Fruit fly (Drosophila melanogaster) whole organism, embryonic: ENCODE measurements around the gene Pvf2.

Experiments
- Bgb ChIP-seq: fragments of 200-800 bp; sonication (Bioruptor generic); IDR thresholded peaks from 2 replicates; pipeline ENCODE4 v1.3.6; 2022; ENCODE audit warnings: missing biosample characterization, missing genetic modification characterization; ENCODE audit not compliant: partially characterized antibody
- BtbVII ChIP-seq: fragments of 200-800 bp; sonication (Bioruptor generic); optimal IDR thresholded peaks from 3 replicates; lab custom pipeline; 2017; ENCODE audit warnings: missing biosample characterization, mild to moderate bottlenecking, missing genetic modification characterization
- CG10209 ChIP-seq: fragments of 200-800 bp; sonication (Bioruptor generic); optimal IDR thresholded peaks from 3 replicates; lab custom pipeline; 2017; ENCODE audit warnings: missing biosample characterization, mild to moderate bottlenecking, missing genetic modification characterization, missing genetic modification reagents
- CG10431 ChIP-seq: fragments of 200-800 bp; sonication (Bioruptor generic); optimal IDR thresholded peaks from 3 replicates; lab custom pipeline; 2018; ENCODE audit warnings: missing biosample characterization, mild to moderate bottlenecking, missing genetic modification characterization
- CG1233 ChIP-seq: fragments of 200-800 bp; sonication (Bioruptor generic); optimal IDR thresholded peaks from 4 replicates; lab custom pipeline; 2018; ENCODE audit warnings: missing biosample characterization, mild to moderate bottlenecking, missing genetic modification characterization
- CG12391 ChIP-seq: fragments of 200-800 bp; sonication (Bioruptor generic); optimal IDR thresholded peaks from 3 replicates; lab custom pipeline; 2018; ENCODE audit warnings: missing biosample characterization, mild to moderate bottlenecking, missing genetic modification characterization, moderate library complexity
- CG17328 ChIP-seq: fragments of 200-800 bp; sonication (Bioruptor generic); IDR thresholded peaks from 2 replicates; pipeline ENCODE4 v1.3.6; 2022; ENCODE audit warnings: missing biosample characterization, missing genetic modification characterization
- CG17361 ChIP-seq: fragments of 200-800 bp; sonication (Bioruptor generic); IDR thresholded peaks from 3 replicates; pipeline ENCODE4 v1.3.6; 2022; ENCODE audit warnings: missing biosample characterization, missing genetic modification characterization
- CG17385 ChIP-seq: fragments of 200-800 bp; sonication (Bioruptor generic); optimal IDR thresholded peaks from 3 replicates; lab custom pipeline; 2018; ENCODE audit warnings: missing biosample characterization, mild to moderate bottlenecking, missing genetic modification characterization
- CG17912 ChIP-seq: fragments of 200-800 bp; sonication (Bioruptor generic); optimal IDR thresholded peaks from 2 replicates; lab custom pipeline; 2018; ENCODE audit warnings: missing biosample characterization, mild to moderate bottlenecking, missing genetic modification characterization
- CG2199 ChIP-seq: fragments of 200-800 bp; sonication (Bioruptor generic); IDR thresholded peaks from 3 replicates; pipeline ENCODE4 v1.3.6; 2022; ENCODE audit warnings: missing biosample characterization, missing genetic modification characterization
- CG2875 ChIP-seq: fragments of 200-800 bp; sonication (Bioruptor generic); optimal IDR thresholded peaks from 2 replicates; lab custom pipeline; 2017; ENCODE audit warnings: missing biosample characterization, mild to moderate bottlenecking, missing genetic modification characterization, missing genetic modification reagents
- CG31388 ChIP-seq: fragments of 200-800 bp; sonication (Bioruptor generic); optimal IDR thresholded peaks from 2 replicates; lab custom pipeline; 2016; ENCODE audit warnings: missing biosample characterization, missing genetic modification characterization
- CG34224 ChIP-seq: fragments of 200-800 bp; sonication (Bioruptor generic); IDR thresholded peaks from 3 replicates; pipeline ENCODE4 v1.3.6; 2022; ENCODE audit warnings: missing biosample characterization, missing genetic modification characterization; ENCODE audit not compliant: partially characterized antibody
- CG4404 ChIP-seq: fragments of 200-800 bp; sonication (Bioruptor generic); IDR thresholded peaks from 2 replicates; pipeline ENCODE4 v1.3.6; 2022; ENCODE audit warnings: missing biosample characterization, missing genetic modification characterization
- CG4424 ChIP-seq: fragments of 200-800 bp; sonication (Bioruptor generic); optimal IDR thresholded peaks from 3 replicates; lab custom pipeline; 2016; ENCODE audit warnings: missing biosample characterization, missing genetic modification characterization
- CG7372 ChIP-seq: fragments of 200-800 bp; sonication (Bioruptor generic); IDR thresholded peaks from 2 replicates; pipeline ENCODE4 v1.3.6; 2022; ENCODE audit warnings: missing biosample characterization, missing genetic modification characterization
- CG7556 ChIP-seq: fragments of 200-800 bp; sonication (Bioruptor generic); optimal IDR thresholded peaks from 2 replicates; lab custom pipeline; 2017; ENCODE audit warnings: missing biosample characterization, mild to moderate bottlenecking, missing genetic modification characterization
- CG9876 ChIP-seq: fragments of 200-800 bp; sonication (Bioruptor generic); optimal IDR thresholded peaks from 2 replicates; lab custom pipeline; 2016; ENCODE audit warnings: missing biosample characterization, missing genetic modification characterization
- Dfd ChIP-seq, 2 experiments: fragments of >200 bp; optimal IDR thresholded peaks; 2 replicates each; lab custom pipeline; 2017; ENCODE audit warnings: missing biosample characterization in 2 of 2, missing genetic modification characterization in 2 of 2
- Dref ChIP-seq: fragments of 200-800 bp; sonication (Bioruptor generic); IDR thresholded peaks from 2 replicates; pipeline ENCODE4 v1.3.6; 2022; ENCODE audit warnings: missing biosample characterization, missing genetic modification characterization
- E2f2 ChIP-seq: fragments of 200-800 bp; sonication (Bioruptor generic); IDR thresholded peaks from 2 replicates; pipeline ENCODE4 v1.3.6; 2022; ENCODE audit warnings: missing biosample characterization, missing genetic modification characterization
- Lhr ChIP-seq: fragments of 200-800 bp; sonication (Bioruptor generic); optimal IDR thresholded peaks from 3 replicates; lab custom pipeline; 2017; ENCODE audit warnings: mild to moderate bottlenecking, missing biosample characterization, missing genetic modification reagents, missing genetic modification characterization
- Mrtf ChIP-seq: fragments of 200-800 bp; sonication (Bioruptor generic); IDR thresholded peaks from 3 replicates; pipeline ENCODE4 v1.3.6; 2022; ENCODE audit warnings: missing biosample characterization, missing genetic modification characterization
- Neu2 ChIP-seq: fragments of 200-800 bp; sonication (Bioruptor generic); optimal IDR thresholded peaks from 3 replicates; lab custom pipeline; 2016; ENCODE audit warnings: missing biosample characterization, missing genetic modification characterization, borderline replicate concordance
- NfI ChIP-seq: fragments of 200-800 bp; sonication (Bioruptor generic); optimal IDR thresholded peaks from 3 replicates; lab custom pipeline; 2018; ENCODE audit warnings: missing biosample characterization, mild to moderate bottlenecking, missing genetic modification characterization, moderate library complexity
- Opbp ChIP-seq: fragments of 200-800 bp; sonication (Bioruptor generic); IDR thresholded peaks from 3 replicates; pipeline ENCODE4 v1.3.6; 2022; ENCODE audit warnings: missing biosample characterization, missing genetic modification characterization; ENCODE audit not compliant: partially characterized antibody
- Pdp1 ChIP-seq, 2 experiments: fragments of 200-800 bp; sonication (Bioruptor generic); optimal IDR thresholded peaks; 3 replicates each; lab custom pipeline; 2016; ENCODE audit warnings: missing biosample characterization in 2 of 2, missing genetic modification characterization in 2 of 2, mild to moderate bottlenecking in 1 of 2, moderate library complexity in 1 of 2
- Usf ChIP-seq: fragments of 200-800 bp; sonication (Bioruptor generic); optimal IDR thresholded peaks from 2 replicates; lab custom pipeline; 2017; ENCODE audit warnings: missing genotype, missing biosample characterization, missing genetic modification characterization
- YL-1 ChIP-seq: fragments of 200-800 bp; sonication (Bioruptor generic); optimal IDR thresholded peaks from 3 replicates; lab custom pipeline; 2017; ENCODE audit warnings: missing biosample characterization, mild to moderate bottlenecking, missing genetic modification characterization
- bab2 ChIP-seq: fragments of 200-800 bp; sonication (Bioruptor generic); optimal IDR thresholded peaks from 2 replicates; lab custom pipeline; 2016; ENCODE audit warnings: missing biosample characterization, missing genetic modification characterization
- bowl ChIP-seq: fragments of 200-800 bp; sonication (Bioruptor generic); IDR thresholded peaks from 2 replicates; pipeline ENCODE4 v1.3.6; 2022; ENCODE audit warnings: missing biosample characterization, missing genetic modification characterization
- caup ChIP-seq: fragments of 200-800 bp; sonication (Bioruptor generic); optimal IDR thresholded peaks from 3 replicates; lab custom pipeline; 2017; ENCODE audit warnings: missing biosample characterization, mild to moderate bottlenecking, missing genetic modification characterization, moderate library complexity; ENCODE audit not compliant: severe bottlenecking
- disco-r ChIP-seq: fragments of 200-800 bp; sonication (Bioruptor generic); optimal IDR thresholded peaks from 2 replicates; lab custom pipeline; 2016; ENCODE audit warnings: missing biosample characterization, missing genetic modification characterization
- dysf ChIP-seq: fragments of 200-800 bp; sonication (Bioruptor generic); IDR thresholded peaks from 3 replicates; pipeline ENCODE4 v1.3.6; 2022; ENCODE audit warnings: missing biosample characterization, missing genetic modification characterization
- ewg ChIP-seq: fragments of 200-800 bp; sonication (Bioruptor generic); optimal IDR thresholded peaks from 3 replicates; lab custom pipeline; 2017; ENCODE audit warnings: mild to moderate bottlenecking, missing biosample characterization, missing genetic modification reagents, missing genetic modification characterization
- fu2 ChIP-seq: fragments of 200-800 bp; sonication (Bioruptor generic); optimal IDR thresholded peaks from 2 replicates; lab custom pipeline; 2016; ENCODE audit warnings: missing biosample characterization, missing genetic modification characterization
- lmd ChIP-seq: fragments of 200-800 bp; sonication (Bioruptor generic); IDR thresholded peaks from 2 replicates; pipeline ENCODE4 v1.3.6; 2022; ENCODE audit warnings: missing biosample characterization, missing genetic modification characterization
- nmo ChIP-seq: fragments of 200-800 bp; sonication (Bioruptor generic); optimal IDR thresholded peaks from 2 replicates; lab custom pipeline; 2018; ENCODE audit warnings: missing biosample characterization, mild to moderate bottlenecking, missing genetic modification characterization, moderate library complexity
- psq ChIP-seq: fragments of 200-800 bp; sonication (Bioruptor generic); optimal IDR thresholded peaks from 2 replicates; lab custom pipeline; 2017; ENCODE audit warnings: missing biosample characterization, missing genetic modification characterization
- ranshi ChIP-seq: fragments of 200-800 bp; sonication (Bioruptor generic); IDR thresholded peaks from 2 replicates; pipeline ENCODE4 v1.3.6; 2022; ENCODE audit warnings: missing biosample characterization, missing genetic modification characterization
- ro ChIP-seq: fragments of 200-800 bp; sonication (Bioruptor generic); IDR thresholded peaks from 2 replicates; pipeline ENCODE4 v1.3.6; 2022; ENCODE audit warnings: missing biosample characterization, missing genetic modification characterization
- schlank ChIP-seq: fragments of 200-800 bp; sonication (Bioruptor generic); optimal IDR thresholded peaks from 2 replicates; lab custom pipeline; 2018; ENCODE audit warnings: missing biosample characterization, mild to moderate bottlenecking, missing genetic modification characterization
- scrt ChIP-seq: fragments of 200-800 bp; sonication (Bioruptor generic); optimal IDR thresholded peaks from 2 replicates; lab custom pipeline; 2018; ENCODE audit warnings: missing biosample characterization, mild to moderate bottlenecking, missing genetic modification characterization, moderate library complexity
- shn ChIP-seq: fragments of 200-800 bp; sonication (Bioruptor generic); optimal IDR thresholded peaks from 3 replicates; lab custom pipeline; 2016; ENCODE audit warnings: missing biosample characterization, missing genetic modification characterization
- tin ChIP-seq: fragments of 200-800 bp; sonication (Bioruptor generic); optimal IDR thresholded peaks from 3 replicates; lab custom pipeline; 2016; ENCODE audit warnings: missing biosample characterization, missing genetic modification characterization
- tup ChIP-seq: fragments of 200-800 bp; sonication (Bioruptor generic); optimal IDR thresholded peaks from 2 replicates; lab custom pipeline; 2016; ENCODE audit warnings: missing biosample characterization, mild to moderate bottlenecking, missing genetic modification characterization, moderate library complexity
- tx ChIP-seq: fragments of 200-800 bp; sonication (Bioruptor generic); optimal IDR thresholded peaks from 2 replicates; lab custom pipeline; 2016; ENCODE audit warnings: missing biosample characterization, missing genetic modification characterization
- vvl ChIP-seq: fragments of 200-800 bp; sonication (Bioruptor generic); IDR thresholded peaks from 2 replicates; pipeline ENCODE4 v1.3.6; 2022; ENCODE audit warnings: missing biosample characterization, missing genetic modification characterization

The Pvf2 gene

DNA sequence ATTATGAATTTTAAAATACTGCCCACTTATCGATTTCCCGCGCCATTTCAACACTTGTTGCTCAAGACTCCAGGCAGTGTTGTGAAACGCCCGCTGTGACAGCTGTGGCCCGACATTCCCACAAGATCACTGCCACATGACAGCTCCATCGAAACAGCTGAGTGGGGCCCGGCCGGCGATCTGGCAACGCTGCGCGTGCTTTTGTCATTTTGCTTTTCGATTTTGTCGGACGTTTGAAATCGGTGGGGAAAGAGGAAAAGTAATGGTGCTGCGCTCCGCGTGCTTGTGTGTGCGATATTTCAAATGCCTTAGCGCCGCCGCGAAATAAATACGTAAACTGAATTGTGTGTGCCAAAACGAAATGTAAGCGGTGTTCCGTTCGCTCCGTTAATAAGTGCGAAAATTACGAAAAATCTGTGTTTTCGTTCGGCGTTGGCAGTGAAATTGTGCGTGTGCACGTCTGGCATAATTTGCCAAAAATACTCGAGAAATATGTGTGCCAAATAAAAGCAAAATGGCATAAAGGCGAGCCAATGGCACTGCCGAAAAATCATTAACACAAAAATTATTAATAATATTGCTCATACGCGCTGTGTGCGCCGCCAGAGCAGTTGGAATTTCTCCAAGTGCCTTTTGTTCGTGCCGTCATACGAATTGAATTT is 42.2 kb downstream of the Pvf2 start (continued):
- TF ChIP-seq Lhr (GFP tag; lab: Kevin White, UChicago) (peak; percentile 73), disco-r (GFP tag; lab: Kevin White, UChicago) (peak; percentile 65), CG12391 (peak; percentile 52), Dfd (GFP tag; optimal IDR thresholded peaks at IDR 0.05; lab: Kevin White, UChicago) (no peak), tx (GFP tag; lab: Kevin White, UChicago) (peak; percentile 4), ewg (GFP tag; lab: Kevin White, UChicago) (peak; percentile 47), bab2 (GFP tag; lab: Kevin White, UChicago) (no peak), vvl (GFP tag; lab: Robert Waterston, UW) (peak; percentile 58), CG4424 (GFP tag; lab: Kevin White, UChicago) (peak; percentile 8), Bgb (GFP tag; lab: Robert Waterston, UW) (peak; percentile 82), scrt (GFP tag; lab: Kevin White, UChicago) (peak; percentile 98), tin (GFP tag; lab: Kevin White, UChicago) (no peak), CG17385 (GFP tag; lab: Kevin White, UChicago) (peak; percentile 57), BtbVII (no peak), caup (GFP tag; lab: Kevin White, UChicago) (peak; percentile 67), CG2199 (GFP tag; lab: Robert Waterston, UW) (no peak), YL-1 (peak; percentile 61), psq (no peak), fu2 (GFP tag; lab: Kevin White, UChicago) (peak; percentile 28), Pdp1 (GFP tag; optimal IDR thresholded peaks at IDR 0.05; lab: Kevin White, UChicago) (peak; percentile 11 to 26), Neu2 (GFP tag; lab: Kevin White, UChicago) (no peak), E2f2 (peak; percentile 98), Dref (GFP tag; lab: Robert Waterston, UW) (peak; percentile 89), CG4404 (GFP tag; lab: Robert Waterston, UW) (no peak), ro (GFP tag; lab: Robert Waterston, UW) (no peak), Mrtf (GFP tag; lab: Robert Waterston, UW) (peak; percentile 65; the same call in 2 of the 3 replicates), CG10431 (GFP tag; lab: Kevin White, UChicago) (no peak), CG31388 (GFP tag; lab: Kevin White, UChicago) (no peak), Usf (no peak), CG9876 (GFP tag; lab: Kevin White, UChicago) (no peak), schlank (peak; percentile 56), bowl (GFP tag; lab: Robert Waterston, UW) (no peak), CG1233 (peak; percentile 43), ranshi (peak; percentile 49), shn (GFP tag; lab: Kevin White, UChicago) (peak; percentile 51), CG34224 (GFP tag; lab: Robert Waterston, UW) (peak; percentile 71), tup (GFP tag; lab: Kevin White, UChicago) (no peak), CG17912 (GFP tag; lab: Kevin White, UChicago) (peak; percentile 55), CG7372 (GFP tag; lab: Robert Waterston, UW) (0 out of 2 replicates have a peak, but pooled peaks have one; percentile 27), CG10209 (peak; percentile 31), lmd (GFP tag; lab: Robert Waterston, UW) (peak; percentile 54), CG2875 (GFP tag; lab: Kevin White, UChicago) (no peak), dysf (GFP tag; lab: Robert Waterston, UW) (peak; percentile 58), nmo (GFP tag; lab: Kevin White, UChicago) (peak; percentile 16), CG17361 (GFP tag; lab: Robert Waterston, UW) (peak; percentile 45; the same call in 2 of the 3 replicates), CG7556 (GFP tag; lab: Kevin White, UChicago) (peak; percentile 64), CG17328 (GFP tag; lab: Robert Waterston, UW) (peak; percentile 64), Opbp (GFP tag; lab: Robert Waterston, UW) (peak; percentile 70; the same call in 2 of the 3 replicates), NfI (peak; percentile 27)
